Worm (Caenorhabditis elegans) whole organism, L4 larva: Measurements from ENCODE around the gene F35D2.3.

Source experiments
- ctbp-1 ChIP-seq: fragments of 200-800 bp; sonication (Bioruptor generic); IDR thresholded peaks from 2 replicates; pipeline ENCODE4 v1.3.6; 2022; ENCODE audit warnings: missing genetic modification reagents, missing genetic modification characterization, missing compliant biosample characterization
- dmd-9 ChIP-seq: fragments of 200-800 bp; sonication (Bioruptor generic); IDR thresholded peaks from 2 replicates; pipeline ENCODE4 v1.3.6; 2022; ENCODE audit warnings: missing genetic modification reagents, missing genetic modification characterization, missing compliant biosample characterization
- hlh-11 ChIP-seq: fragments of 200-800 bp; sonication (Bioruptor generic); optimal IDR thresholded peaks from 2 replicates; lab custom pipeline; 2018; ENCODE audit warnings: mild to moderate bottlenecking, missing genetic modification characterization, missing compliant biosample characterization
- set-16 ChIP-seq: fragments of 200-800 bp; sonication (Bioruptor generic); IDR thresholded peaks from 2 replicates; pipeline ENCODE4 v1.3.6; 2022; ENCODE audit warnings: missing genetic modification reagents, missing genetic modification characterization, missing compliant biosample characterization
- snpc-4 ChIP-seq: fragments of 150-350 bp; optimal IDR thresholded peaks from 2 replicates; lab custom pipeline; 2014; ENCODE audit warnings: missing biosample characterization, missing genetic modification characterization
- zag-1 ChIP-seq: fragments of 150-350 bp; optimal IDR thresholded peaks from 2 replicates; lab custom pipeline; 2014; ENCODE audit warnings: missing biosample characterization, missing genetic modification characterization

ce11 chrII:7574143-7574542 is 3.7 kb downstream of the F35D2.3 start, which contains the start of gene F35D2.2:
- TF ChIP-seq zag-1 (tag; lab: Kevin White, UChicago) (no peak), snpc-4 (tag; lab: Kevin White, UChicago) (no peak), hlh-11 (tag; lab: Kevin White, UChicago) (no peak), ctbp-1 (GFP tag; lab: Robert Waterston, UW) (no peak), set-16 (GFP tag; lab: Robert Waterston, UW) (no peak), dmd-9 (no peak)
